Fruit fly (Drosophila melanogaster) whole organism, embryonic: ENCODE results near the gene lectin-37Da.

Source experiments
- Awh ChIP-seq: fragments of 200-800 bp; sonication (Bioruptor generic); IDR thresholded peaks from 2 replicates; pipeline ENCODE4, ENCODE4 v1.3.6; 2022; ENCODE audit warnings: missing biosample characterization, missing genetic modification characterization
- CG18262 ChIP-seq: fragments of 200-800 bp; optimal IDR thresholded peaks from 3 replicates; lab custom pipeline; 2019; ENCODE audit warnings: missing biosample characterization, mild to moderate bottlenecking, missing genetic modification characterization, moderate library complexity
- CG4854 ChIP-seq: fragments of 200-800 bp; sonication (Bioruptor generic); optimal IDR thresholded peaks from 2 replicates; lab custom pipeline; 2016; ENCODE audit warnings: missing biosample characterization, missing genetic modification characterization, inconsistent platforms
- CG6791 ChIP-seq: fragments of 200-800 bp; sonication (Bioruptor generic); IDR thresholded peaks from 3 replicates; pipeline ENCODE4 v1.3.6; 2022; ENCODE audit warnings: missing biosample characterization, missing genetic modification characterization; ENCODE audit not compliant: partially characterized antibody
- CG8478 ChIP-seq: fragments of >200 bp; optimal IDR thresholded peaks from 2 replicates; lab custom pipeline; 2018
- Deaf1 ChIP-seq: fragments of 200-800 bp; optimal IDR thresholded peaks from 3 replicates; lab custom pipeline; 2019; ENCODE audit warnings: missing biosample characterization, mild to moderate bottlenecking, missing genetic modification characterization, moderate library complexity
- Dfd ChIP-seq, 2 experiments: fragments of >200 bp; optimal IDR thresholded peaks; 2 replicates each; lab custom pipeline; 2017; ENCODE audit warnings: missing biosample characterization in 2 of 2, missing genetic modification characterization in 2 of 2
- Elba2 ChIP-seq: fragments of 200-800 bp; sonication (Bioruptor generic); optimal IDR thresholded peaks from 3 replicates; lab custom pipeline; 2016; ENCODE audit warnings: missing biosample characterization, missing genetic modification characterization
- Hey ChIP-seq: fragments of 200-800 bp; sonication (Bioruptor generic); optimal IDR thresholded peaks from 3 replicates; lab custom pipeline; 2018; ENCODE audit warnings: missing biosample characterization, mild to moderate bottlenecking, missing genetic modification characterization
- cwo ChIP-seq: fragments of 200-800 bp; sonication (Bioruptor generic); optimal IDR thresholded peaks from 3 replicates; lab custom pipeline; 2017; ENCODE audit warnings: missing biosample characterization, missing genetic modification characterization, mild to moderate bottlenecking, moderate library complexity, missing genetic modification reagents
- gt ChIP-seq: fragments of 200-800 bp; sonication (Bioruptor generic); IDR thresholded peaks from 2 replicates; pipeline ENCODE4 v1.3.6; 2022; ENCODE audit warnings: missing biosample characterization, missing genetic modification characterization
- inv ChIP-seq: fragments of 200-800 bp; sonication (Bioruptor generic); IDR thresholded peaks from 2 replicates; pipeline ENCODE4 v1.3.6; 2022; ENCODE audit warnings: missing biosample characterization, missing genetic modification characterization; ENCODE audit not compliant: partially characterized antibody
- mld ChIP-seq: fragments of 200-800 bp; sonication (Bioruptor generic); IDR thresholded peaks from 3 replicates; pipeline ENCODE4 v1.3.6; 2022; ENCODE audit warnings: missing biosample characterization, missing genetic modification characterization; ENCODE audit not compliant: partially characterized antibody

dm6 chr2L:19376145-19376544, 42.0 kb upstream of the lectin-37Da start:
- TF ChIP-seq Elba2 (GFP tag; lab: Kevin White, UChicago) = no peak
- no peak for TF ChIP-seq CG4854 (GFP tag; lab: Kevin White, UChicago)
- TF ChIP-seq CG6791 (GFP tag; lab: Robert Waterston, UW) = no peak
- TF ChIP-seq inv (GFP tag; lab: Robert Waterston, UW) = no peak
- peak; percentile 68 for TF ChIP-seq CG18262 (tag; lab: Kevin White, UChicago)
- TF ChIP-seq gt = no peak
- TF ChIP-seq cwo (GFP tag; lab: Kevin White, UChicago) = no peak
- TF ChIP-seq CG8478 (lab: Kevin White, UChicago) = no peak
- 0 out of 2 replicates have a peak, but pooled peaks have one; percentile 32 for TF ChIP-seq Awh (GFP tag; lab: Robert Waterston, UW)
- no peak for TF ChIP-seq mld
- no peak for TF ChIP-seq Dfd (GFP tag; optimal IDR thresholded peaks at IDR 0.05; lab: Kevin White, UChicago)
- TF ChIP-seq Hey (tag; lab: Kevin White, UChicago) = no peak
- TF ChIP-seq Deaf1 (tag; lab: Kevin White, UChicago) = no peak
